Worm (Caenorhabditis elegans) whole organism, midembryonic: Measurements from ENCODE around the gene egl-4.

Source experiments
- T22C8.4 ChIP-seq: fragments of 200-800 bp; sonication (Bioruptor generic); IDR thresholded peaks from 2 replicates; pipeline ENCODE4 v1.3.6; 2022; ENCODE audit warnings: missing genetic modification characterization, missing compliant biosample characterization
- cog-1 ChIP-seq: sonication (generic microtip); optimal IDR thresholded peaks from 2 replicates; lab custom pipeline; 2016; ENCODE audit warnings: missing genetic modification characterization, missing compliant biosample characterization
- flt-1 ChIP-seq: fragments of 200-800 bp; sonication (Bioruptor generic); IDR thresholded peaks from 2 replicates; pipeline ENCODE4 v1.3.6; 2022; ENCODE audit warnings: missing genetic modification characterization, missing compliant biosample characterization
- med-1 ChIP-seq: sonication (generic microtip); optimal IDR thresholded peaks from 2 replicates; lab custom pipeline; 2017; ENCODE audit warnings: missing genetic modification characterization, mild to moderate bottlenecking, missing compliant biosample characterization, antibody characterized with exemption, missing genetic modification reagents; ENCODE audit not compliant: insufficient read depth
- tab-1 ChIP-seq: fragments of 200-800 bp; sonication (Bioruptor generic); IDR thresholded peaks from 2 replicates; pipeline ENCODE4 v1.3.6; 2022; ENCODE audit warnings: missing genetic modification characterization, missing compliant biosample characterization
- ztf-23 ChIP-seq: fragments of 200-800 bp; sonication (Bioruptor generic); IDR thresholded peaks from 2 replicates; pipeline ENCODE4 v1.3.6; 2022; ENCODE audit warnings: missing genetic modification reagents, missing genetic modification characterization, missing compliant biosample characterization
- ztf-29 ChIP-seq: fragments of 200-800 bp; sonication (Bioruptor generic); IDR thresholded peaks from 2 replicates; pipeline ENCODE4 v1.3.6; 2022; ENCODE audit warnings: missing genetic modification reagents, missing genetic modification characterization, missing compliant biosample characterization

DNA sequence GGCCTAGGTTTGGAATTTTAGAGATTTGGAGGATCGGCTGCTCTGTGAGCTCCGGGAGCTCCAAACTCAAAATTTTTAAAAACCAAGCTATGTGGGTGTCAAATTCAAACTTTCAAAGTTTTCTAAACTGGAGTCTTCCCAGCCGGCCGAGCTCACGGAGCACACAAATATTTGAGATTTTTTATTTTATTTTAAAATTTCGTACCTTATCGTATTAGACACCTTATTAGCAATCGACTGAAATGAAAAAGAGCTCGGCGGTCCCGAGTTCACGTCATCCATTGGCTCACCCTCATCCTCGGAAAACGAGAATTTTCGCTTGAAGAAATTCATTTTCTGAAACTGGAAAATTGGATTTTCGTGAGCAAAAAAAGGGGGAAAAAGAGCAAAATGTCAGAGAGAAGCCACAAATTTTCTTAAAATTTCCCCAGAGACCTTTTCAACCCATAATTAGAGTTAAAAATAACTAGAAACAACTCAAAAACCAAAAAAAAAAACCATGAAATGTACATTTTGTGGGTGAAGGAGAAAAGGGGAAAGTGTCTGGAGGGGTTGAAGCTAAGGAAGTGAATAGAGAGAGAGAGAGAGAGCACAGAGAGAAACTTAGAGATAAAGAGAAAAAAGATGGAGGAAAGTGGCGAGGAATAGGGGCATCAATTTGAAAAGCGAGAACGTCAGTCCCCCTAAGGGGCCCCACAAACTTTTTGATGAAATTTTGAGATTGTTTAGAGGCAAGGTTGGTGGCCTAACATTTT lies 32.9 kb upstream of the egl-4 start, which contains the start of gene snn-1:
- TF ChIP-seq med-1 (no peak), T22C8.4 (no peak), flt-1 (GFP tag; lab: Robert Waterston, UW) (no peak), ztf-23 (GFP tag; lab: Robert Waterston, UW) (no peak), ztf-29 (no peak), tab-1 (GFP tag; lab: Robert Waterston, UW) (no peak), cog-1 (tag; lab: Kevin White, UChicago) (no peak)
